Worm (Caenorhabditis elegans): Measurements from ENCODE around the gene siah-1.

Gene siah-1

DNA sequence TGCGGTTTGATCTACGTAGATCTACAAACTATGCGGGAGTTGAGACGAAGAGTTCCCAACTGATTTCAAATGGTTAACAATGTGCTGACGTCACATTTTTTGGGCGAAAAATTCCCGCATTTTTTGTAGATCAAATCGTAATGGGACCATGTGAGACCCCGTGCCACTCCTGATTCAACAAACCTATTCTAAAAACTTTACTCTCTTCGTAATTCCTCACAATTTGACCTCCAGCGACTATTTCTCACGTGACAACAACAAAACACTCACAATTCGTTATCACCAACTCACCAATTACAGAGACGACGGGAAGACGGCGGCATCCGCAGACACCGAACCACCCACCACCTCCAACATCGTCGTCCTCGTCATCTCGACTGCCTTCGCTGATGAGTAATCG, at the start of gene siah-1:
TSS of gene siah-1 (plus strand) at position 301 of the 400 bp plus-strand sequence.
- TF ChIP-seq lin-35 (GFP tag; optimal IDR thresholded peaks at IDR 0.05) = peak in 1 of 2 experiments; percentile 42
- TF ChIP-seq elt-2 (tag; optimal IDR thresholded peaks at IDR 0.05) = no peak

ce11 chrIV:3694638-3695037, 49.2 kb upstream of the siah-1 start, which contains the start of the genes taf-6.2 and Y37E11AL.3:
Gene taf-6.2 (minus strand): TSS chrIV:3694733.
Gene Y37E11AL.3 (plus strand): TSS chrIV:3694935.
- no peak for TF ChIP-seq ceh-63 (GFP tag; optimal IDR thresholded peaks at IDR 0.05)
- TF ChIP-seq zag-1 (tag; optimal IDR thresholded peaks at IDR 0.05) = no peak
- peak; percentile 61 for TF ChIP-seq unc-130 (tag; optimal IDR thresholded peaks at IDR 0.05)
- peak; percentile 52 for TF ChIP-seq F16B12.6 (tag; optimal IDR thresholded peaks at IDR 0.05)
- no peak for TF ChIP-seq hlh-4 (tag; optimal IDR thresholded peaks at IDR 0.05)
- peak; percentile 41 for TF ChIP-seq nhr-90 (tag; optimal IDR thresholded peaks at IDR 0.05; ENCODE audit: poor library complexity)
- TF ChIP-seq blmp-1 (tag; optimal IDR thresholded peaks at IDR 0.05) = peak; percentile 57
- no peak for TF ChIP-seq ztf-11 (tag; optimal IDR thresholded peaks at IDR 0.05)
- peak; percentile 19 for TF ChIP-seq C04F5.9 (tag; optimal IDR thresholded peaks at IDR 0.05)
- TF ChIP-seq fkh-8 (tag; optimal IDR thresholded peaks at IDR 0.05) = peak; percentile 5
- TF ChIP-seq elt-3 (tag; optimal IDR thresholded peaks at IDR 0.05) = peak in 1 of 6 experiments; percentile 22
- TF ChIP-seq snu-23 (GFP tag; optimal IDR thresholded peaks at IDR 0.05) = peak; percentile 77
- peak in 1 of 2 experiments; percentile 28 for TF ChIP-seq mdl-1 (tag; optimal IDR thresholded peaks at IDR 0.05)
- peak; percentile 68 to 83 for TF ChIP-seq lsy-2 (tag; optimal IDR thresholded peaks at IDR 0.05)
- peak; percentile 85 to 92 (median 91) for TF ChIP-seq dpl-1 (GFP tag; optimal IDR thresholded peaks at IDR 0.05)
- TF ChIP-seq lin-15B (tag; optimal IDR thresholded peaks at IDR 0.05) = peak; percentile 64
- peak; percentile 18 for TF ChIP-seq skn-1 (tag; optimal IDR thresholded peaks at IDR 0.05)
- peak; percentile 68 for TF ChIP-seq mep-1 (tag; optimal IDR thresholded peaks at IDR 0.05)
- peak; percentile 90 to 96 for TF ChIP-seq lin-35 (GFP tag; optimal IDR thresholded peaks at IDR 0.05)
- TF ChIP-seq dsc-1 (tag; optimal IDR thresholded peaks at IDR 0.05) = peak; percentile 62
- TF ChIP-seq nhr-85 (tag) = peak; percentile 43
- TF ChIP-seq sptf-1 (tag; optimal IDR thresholded peaks at IDR 0.05) = no peak
- TF ChIP-seq nhr-47 (tag; optimal IDR thresholded peaks at IDR 0.05) = peak; percentile 75
- TF ChIP-seq zip-4 (GFP tag; optimal IDR thresholded peaks at IDR 0.05) = no peak
- peak; percentile 67 for TF ChIP-seq xbp-1 (tag; optimal IDR thresholded peaks at IDR 0.05)
- peak; percentile 37; the same call in 1 of the 2 replicates for TF ChIP-seq isw-1 (GFP tag; IDR thresholded peaks at IDR 0.05)
- TF ChIP-seq tbx-2 (tag; optimal IDR thresholded peaks at IDR 0.05) = peak; percentile 58
- peak; percentile 12 for TF ChIP-seq fkh-4 (tag; optimal IDR thresholded peaks at IDR 0.05; ENCODE audit: borderline replicate concordance)
- peak; percentile 41 for TF ChIP-seq irx-1 (tag; optimal IDR thresholded peaks at IDR 0.05)
- TF ChIP-seq efl-1 (optimal IDR thresholded peaks at IDR 0.05) = peak; percentile 88 to 93
- TF ChIP-seq efl-1 (GFP tag; optimal IDR thresholded peaks at IDR 0.05 in 1 of 2) = peak; percentile 93 to 99
- TF ChIP-seq nhr-11 (tag; optimal IDR thresholded peaks at IDR 0.05) = no peak
- peak; percentile 77 for TF ChIP-seq C16A3.4 (tag; optimal IDR thresholded peaks at IDR 0.05)
- TF ChIP-seq swsn-7 (tag; optimal IDR thresholded peaks at IDR 0.05) = peak; percentile 49
- TF ChIP-seq ces-1 (GFP tag; optimal IDR thresholded peaks at IDR 0.05) = no peak
- TF ChIP-seq ceh-82 (tag; optimal IDR thresholded peaks at IDR 0.05) = peak; percentile 0 to 69 (median 60)
- no peak for TF ChIP-seq pag-3 (tag; optimal IDR thresholded peaks at IDR 0.05; ENCODE audit: borderline replicate concordance, insufficient read depth)
- TF ChIP-seq lin-39 (tag; optimal IDR thresholded peaks at IDR 0.05) = no peak

ce11 chrIV:3698201-3698600, 45.6 kb upstream of the siah-1 start, which contains the start of gene Y37E11AL.2:
Gene Y37E11AL.2 (plus strand): TSS chrIV:3698501.
- TF ChIP-seq nhr-77 (tag; optimal IDR thresholded peaks at IDR 0.05) = no peak
- TF ChIP-seq snpc-4 (tag; optimal IDR thresholded peaks at IDR 0.05) = no peak
- TF ChIP-seq dsc-1 (tag; optimal IDR thresholded peaks at IDR 0.05) = no peak
- no peak for TF ChIP-seq nhr-47 (tag; optimal IDR thresholded peaks at IDR 0.05)
- no peak for TF ChIP-seq egl-13 (tag; optimal IDR thresholded peaks at IDR 0.05)
- TF ChIP-seq fkh-10 (GFP tag; optimal IDR thresholded peaks at IDR 0.05) = no peak
- TF ChIP-seq nhr-12 (tag; optimal IDR thresholded peaks at IDR 0.05) = no peak
